Worm (Caenorhabditis elegans): Measurements from ENCODE around the gene zfp-1.

- TF ChIP-seq flt-1 (GFP tag; IDR thresholded peaks at IDR 0.05) = no peak
- no peak for TF ChIP-seq sea-1 (GFP tag; conservative IDR thresholded peaks at IDR 0.05)
- no peak for TF ChIP-seq hmbx-1 (tag; optimal IDR thresholded peaks at IDR 0.05)
- TF ChIP-seq F13C5.2 (tag; optimal IDR thresholded peaks at IDR 0.05) = no peak
- no peak for TF ChIP-seq ama-1 (optimal IDR thresholded peaks at IDR 0.05)
- no peak for TF ChIP-seq pes-1 (GFP tag; IDR thresholded peaks at IDR 0.05)
- no peak for TF ChIP-seq ceh-13 (GFP tag; optimal IDR thresholded peaks at IDR 0.05)
These were observed 46.1 kb upstream of the zfp-1 start for ce11 chrIII:8745214-8745613.

All from whole organism, early embryonic.